Fruit fly (Drosophila melanogaster) whole organism, pupa: ENCODE measurements around the gene Hsp23.

Experiments
- CG10348 ChIP-seq: fragments of 200-800 bp; sonication (Bioruptor generic); IDR thresholded peaks from 2 replicates; pipeline ENCODE4 v1.3.6; 2022; ENCODE audit warnings: missing biosample characterization, missing genetic modification characterization
- CG12605 ChIP-seq: fragments of 200-800 bp; sonication (Bioruptor generic); IDR thresholded peaks from 2 replicates; pipeline ENCODE4 v1.3.6; 2022; ENCODE audit warnings: missing biosample characterization, missing genetic modification characterization
- CG13204 ChIP-seq: fragments of 200-800 bp; sonication (Bioruptor generic); optimal IDR thresholded peaks from 2 replicates; lab custom pipeline; 2018; ENCODE audit warnings: missing biosample characterization, mild to moderate bottlenecking, missing genetic modification characterization, moderate library complexity
- CG14655 ChIP-seq: fragments of 200-800 bp; sonication (Bioruptor generic); optimal IDR thresholded peaks from 3 replicates; lab custom pipeline; 2017; ENCODE audit warnings: mild to moderate bottlenecking, missing biosample characterization, missing genetic modification reagents, missing genetic modification characterization
- CG15710 ChIP-seq: fragments of 200-800 bp; sonication (Bioruptor generic); optimal IDR thresholded peaks from 2 replicates; lab custom pipeline; 2018; ENCODE audit warnings: missing biosample characterization, mild to moderate bottlenecking, missing genetic modification characterization, moderate library complexity
- CG32121 ChIP-seq: fragments of 200-800 bp; sonication (Bioruptor generic); IDR thresholded peaks from 2 replicates; pipeline ENCODE4 v1.3.6; 2022; ENCODE audit warnings: missing biosample characterization, missing genetic modification characterization
- CG34367 ChIP-seq: fragments of 200-800 bp; sonication (Bioruptor generic); optimal IDR thresholded peaks from 2 replicates; lab custom pipeline; 2018; ENCODE audit warnings: missing biosample characterization, mild to moderate bottlenecking, missing genetic modification characterization
- CG4496 ChIP-seq: fragments of 200-800 bp; sonication (Bioruptor generic); IDR thresholded peaks from 3 replicates; pipeline ENCODE4 v1.3.6; 2022; ENCODE audit warnings: missing biosample characterization, missing genetic modification characterization
- CG8159 ChIP-seq: fragments of 200-800 bp; sonication (Bioruptor generic); optimal IDR thresholded peaks from 3 replicates; lab custom pipeline; 2018; ENCODE audit warnings: missing biosample characterization, mild to moderate bottlenecking, missing genetic modification characterization, moderate library complexity
- CG8301 ChIP-seq: fragments of 200-800 bp; sonication (Bioruptor generic); optimal IDR thresholded peaks from 2 replicates; lab custom pipeline; 2018; ENCODE audit warnings: missing biosample characterization, mild to moderate bottlenecking, missing genetic modification characterization
- CG9948 ChIP-seq: fragments of 200-800 bp; sonication (Bioruptor generic); optimal IDR thresholded peaks from 2 replicates; lab custom pipeline; 2018; ENCODE audit warnings: missing biosample characterization, mild to moderate bottlenecking, missing genetic modification characterization, moderate library complexity
- EcR ChIP-seq: fragments of 200-800 bp; sonication (Bioruptor generic); optimal IDR thresholded peaks from 3 replicates; lab custom pipeline; 2019; ENCODE audit warnings: missing biosample characterization, missing genetic modification characterization, mild to moderate bottlenecking, moderate library complexity, missing genetic modification reagents
- Ets98B ChIP-seq: fragments of 200-800 bp; sonication (Bioruptor generic); IDR thresholded peaks from 2 replicates; pipeline ENCODE4 v1.3.6; 2022; ENCODE audit warnings: missing biosample characterization, missing genetic modification characterization
- Pif1A ChIP-seq: fragments of 200-800 bp; sonication (Bioruptor generic); optimal IDR thresholded peaks from 3 replicates; lab custom pipeline; 2016; ENCODE audit warnings: missing biosample characterization, missing genetic modification characterization
- Pif1B ChIP-seq: fragments of 200-800 bp; sonication (Bioruptor generic); optimal IDR thresholded peaks from 3 replicates; lab custom pipeline; 2016; ENCODE audit warnings: missing biosample characterization, missing genetic modification characterization
- Snoo ChIP-seq: fragments of 200-800 bp; sonication (Bioruptor generic); optimal IDR thresholded peaks from 3 replicates; lab custom pipeline; 2017; ENCODE audit warnings: missing biosample characterization, mild to moderate bottlenecking, missing genetic modification characterization, inconsistent platforms
- fd96Ca ChIP-seq: fragments of 200-800 bp; sonication (Bioruptor generic); IDR thresholded peaks from 3 replicates; pipeline ENCODE4 v1.3.6; 2022; ENCODE audit warnings: missing biosample characterization, missing genetic modification characterization
- gl ChIP-seq: fragments of 200-800 bp; sonication (Bioruptor generic); optimal IDR thresholded peaks from 2 replicates; lab custom pipeline; 2018; ENCODE audit warnings: missing biosample characterization, mild to moderate bottlenecking, missing genetic modification characterization
- rn ChIP-seq: fragments of 200-800 bp; sonication (Bioruptor generic); IDR thresholded peaks from 2 replicates; pipeline ENCODE4 v1.3.6; 2022; ENCODE audit warnings: missing biosample characterization, missing genetic modification characterization

The Hsp23 gene

DNA sequence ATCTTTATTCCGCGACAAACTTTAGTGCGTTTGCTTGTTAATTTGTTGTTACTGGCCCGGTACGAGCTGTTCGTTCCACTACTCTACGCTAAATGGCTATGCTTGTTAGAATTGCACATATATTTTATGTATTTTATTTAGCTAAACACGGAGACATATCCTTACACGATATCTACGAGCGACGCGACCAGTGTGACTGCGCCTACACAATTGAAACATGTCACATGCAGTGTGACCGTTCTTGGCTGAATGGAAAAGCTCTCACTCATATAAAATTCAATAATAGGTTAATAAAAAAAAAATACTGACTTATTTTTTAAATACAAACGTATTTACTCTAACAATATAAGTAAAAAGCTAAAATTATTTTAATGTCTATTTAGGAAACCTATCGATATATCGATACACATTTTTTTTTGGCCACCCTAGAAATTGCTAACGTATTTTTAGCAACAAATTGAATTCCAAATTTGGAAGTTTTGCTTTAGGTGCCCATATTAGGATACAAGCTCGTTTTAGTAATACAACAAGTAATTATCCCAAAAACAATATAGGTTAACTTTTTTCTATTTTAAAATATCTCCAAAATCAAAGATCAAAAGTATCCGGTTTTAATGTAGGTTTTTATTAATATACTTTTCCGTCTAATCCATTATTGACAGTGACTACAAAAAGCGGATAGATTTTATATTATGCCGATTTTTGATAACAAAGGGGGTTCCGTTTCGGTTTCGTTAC is 17.5 kb downstream of the Hsp23 start, which contains the start of gene CG4080:
Gene CG4080, minus strand, starts transcription at position 215 of the 738 bp plus-strand sequence.
- TF ChIP-seq CG8159 (tag; lab: Kevin White, UChicago) (peak; percentile 68), Pif1A (GFP tag; lab: Kevin White, UChicago) (peak; percentile 28), CG13204 (GFP tag; lab: Kevin White, UChicago) (no peak), EcR (GFP tag; lab: Kevin White, UChicago) (peak; percentile 48), rn (no peak), CG34367 (tag; lab: Kevin White, UChicago) (peak; percentile 13), CG12605 (GFP tag; lab: Robert Waterston, UW) (no peak)

DNA sequence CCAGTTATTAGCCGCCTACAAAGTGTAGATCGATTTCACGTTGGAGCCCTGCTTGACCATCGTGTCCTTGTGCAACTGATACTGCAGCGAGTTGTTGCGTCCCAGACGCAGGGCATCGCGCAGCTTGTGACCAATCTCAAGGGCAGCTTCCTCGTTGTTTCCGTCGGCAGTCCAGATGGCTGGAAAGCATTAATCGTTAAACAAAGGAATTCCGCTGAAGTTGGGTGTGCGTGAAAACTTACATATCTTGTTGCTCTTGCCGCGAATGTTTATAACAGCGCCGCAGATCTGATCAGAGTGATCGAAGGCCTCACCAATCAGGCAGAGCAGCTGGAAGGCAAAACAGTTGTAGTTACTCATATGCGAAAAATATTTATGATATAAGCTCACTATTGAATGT is 18.2 kb downstream of the Hsp23 start:
- no peak for TF ChIP-seq CG9948 (tag; lab: Kevin White, UChicago)
- peak; percentile 63 for TF ChIP-seq EcR (GFP tag; lab: Kevin White, UChicago)

DNA sequence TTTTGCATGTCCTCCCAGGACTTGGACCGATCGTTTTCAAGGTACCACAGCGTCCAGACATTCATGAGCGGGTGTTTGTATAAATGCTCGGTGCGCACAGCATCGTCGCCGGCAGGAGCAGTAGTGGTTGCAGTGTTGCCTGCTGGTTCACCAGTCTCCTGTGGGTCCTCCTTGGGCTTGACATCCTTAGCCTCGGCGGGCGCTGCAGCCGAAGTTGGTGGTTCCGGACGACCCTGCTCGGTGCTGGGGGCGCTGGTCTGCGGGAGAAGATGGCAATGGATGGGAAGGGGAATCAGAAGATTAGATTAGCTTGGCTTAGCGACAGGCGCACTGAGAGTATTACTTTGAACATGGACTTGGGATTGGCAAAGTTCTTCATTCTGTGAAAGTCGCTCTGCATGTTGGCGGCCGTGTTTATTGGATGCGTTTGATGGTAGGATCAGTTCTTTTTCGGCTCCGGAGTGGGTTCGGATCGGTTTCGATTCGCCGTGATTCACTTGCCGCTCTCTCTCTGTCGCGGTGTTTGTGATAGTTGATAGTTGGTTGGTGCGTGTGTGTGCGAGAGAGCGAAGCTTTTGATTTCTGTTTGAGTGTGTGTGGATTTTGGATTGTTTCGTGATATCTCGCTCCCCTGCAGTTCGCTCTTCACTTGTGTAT is 19.1 kb downstream of the Hsp23 start:
- TF ChIP-seq CG32121 (no peak), CG14655 (GFP tag; lab: Kevin White, UChicago) (no peak), CG4496 (peak; percentile 8; the same call in 1 of the 3 replicates), CG12605 (GFP tag; lab: Robert Waterston, UW) (no peak)

DNA sequence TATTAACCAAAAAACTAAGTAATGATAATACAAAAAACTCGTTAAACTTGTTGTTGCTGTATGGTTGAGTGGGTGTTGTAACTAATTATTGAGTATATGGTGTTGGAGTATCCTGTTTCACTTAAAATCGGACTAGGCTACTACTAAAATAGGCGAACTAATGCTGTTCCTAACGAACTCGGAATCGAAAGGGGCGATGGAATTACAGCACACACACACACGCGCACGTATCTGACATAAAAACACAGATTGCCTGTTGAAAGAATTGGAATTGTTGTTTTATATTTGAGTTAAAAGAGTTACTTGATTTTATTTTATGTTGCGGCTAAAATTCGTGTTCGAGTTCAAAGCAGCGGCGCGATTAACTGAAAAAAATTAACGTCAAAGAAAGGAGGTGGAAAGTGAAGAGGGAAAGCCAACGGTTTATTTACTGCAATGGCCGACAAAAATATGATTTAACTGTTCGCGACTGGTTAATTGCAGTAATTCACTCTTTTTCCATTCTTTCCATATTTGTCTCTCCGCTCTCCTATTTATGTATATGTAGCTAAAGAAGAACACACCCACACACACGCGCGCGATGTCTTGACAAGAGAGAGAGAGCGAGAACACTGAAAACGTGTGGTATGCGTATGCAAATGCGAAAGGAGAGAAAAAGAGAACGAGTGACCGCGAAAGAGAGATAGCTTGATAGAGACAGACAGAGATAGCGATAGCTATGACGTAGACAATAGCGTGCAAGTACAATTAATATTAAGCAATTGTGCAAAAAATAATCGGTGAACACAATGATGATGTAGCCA is 19.9 kb downstream of the Hsp23 start:
- TF ChIP-seq fd96Ca (GFP tag; lab: Robert Waterston, UW), result no peak
- TF ChIP-seq Ets98B (GFP tag; lab: Robert Waterston, UW), result peak; percentile 22; the same call in 1 of the 2 replicates
- TF ChIP-seq CG12605 (GFP tag; lab: Robert Waterston, UW), result no peak
- no peak for TF ChIP-seq CG8301
- TF ChIP-seq Pif1B (GFP tag; lab: Kevin White, UChicago), result peak; percentile 21
- TF ChIP-seq CG4496, result no peak
- TF ChIP-seq rn, result no peak
- TF ChIP-seq EcR (GFP tag; lab: Kevin White, UChicago), result peak; percentile 23
- TF ChIP-seq CG9948 (tag; lab: Kevin White, UChicago), result no peak
- TF ChIP-seq Pif1A (GFP tag; lab: Kevin White, UChicago), result no peak
- no peak for TF ChIP-seq gl (tag; lab: Kevin White, UChicago)

DNA sequence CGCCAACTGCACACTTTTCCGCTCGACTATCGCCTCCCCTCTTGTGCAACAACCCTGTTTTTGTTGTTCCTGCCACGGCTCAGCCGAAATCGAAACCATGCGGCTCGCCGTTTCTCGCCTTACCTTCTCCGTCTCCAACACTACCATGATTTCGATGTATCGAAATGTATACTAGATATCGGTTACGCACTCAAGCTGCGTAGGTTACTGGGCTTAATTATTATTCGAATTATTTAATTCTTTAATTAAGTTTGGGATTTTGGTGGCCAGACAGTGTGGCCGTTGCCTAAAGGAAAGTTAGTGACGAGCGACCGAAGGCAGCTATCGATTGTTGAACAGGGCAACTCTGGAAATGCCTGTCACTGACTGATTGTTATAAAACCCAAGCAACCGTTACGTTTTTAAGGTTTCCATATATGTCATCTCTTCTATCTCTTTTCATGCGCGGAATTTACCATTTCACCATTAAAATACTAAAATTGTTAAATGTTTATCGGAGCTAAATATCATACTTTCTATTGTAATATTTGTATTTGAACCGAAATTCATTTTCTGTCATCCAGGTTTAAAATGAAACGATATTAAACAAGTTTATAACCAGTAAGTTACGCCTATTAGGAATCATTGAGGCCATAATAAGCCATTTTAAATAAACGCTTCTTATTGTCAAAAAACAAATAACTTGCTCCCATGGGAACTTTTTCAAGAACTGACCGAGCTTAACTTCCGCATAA is 20.6 kb downstream of the Hsp23 start, which contains the start of gene eIF4E1:
Gene eIF4E1, minus strand, starts transcription at position 304 of the 734 bp plus-strand sequence.
- TF ChIP-seq CG12605 (GFP tag; lab: Robert Waterston, UW) (no peak), CG32121 (no peak), gl (tag; lab: Kevin White, UChicago) (no peak), Pif1B (GFP tag; lab: Kevin White, UChicago) (no peak), EcR (GFP tag; lab: Kevin White, UChicago) (no peak)

DNA sequence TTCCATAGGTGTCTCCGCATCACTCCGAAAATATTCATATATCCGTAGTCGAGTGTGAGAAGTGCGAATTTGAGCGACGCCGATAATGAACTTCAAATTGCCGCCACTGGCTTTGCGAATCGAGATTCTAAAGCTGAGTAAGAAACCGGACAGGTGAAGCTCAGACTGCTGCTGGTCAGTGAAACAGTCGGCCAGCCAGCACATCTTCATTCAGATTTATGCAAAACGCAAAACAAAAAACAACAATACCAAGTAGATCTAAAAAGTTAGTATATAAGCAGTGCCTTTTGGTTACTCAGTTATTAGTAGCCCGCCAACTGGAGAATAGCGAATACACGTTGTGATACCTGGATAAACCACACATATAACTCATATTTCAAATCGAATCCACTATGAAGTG is 22.8 kb downstream of the Hsp23 start, which contains the start of gene Cpr67B:
Gene Cpr67B, plus strand, starts transcription at position 301 of the 400 bp plus-strand sequence.
- TF ChIP-seq CG32121 (no peak), CG8301 (no peak), gl (tag; lab: Kevin White, UChicago) (no peak), fd96Ca (GFP tag; lab: Robert Waterston, UW) (no peak), CG15710 (no peak), Pif1B (GFP tag; lab: Kevin White, UChicago) (no peak), Ets98B (GFP tag; lab: Robert Waterston, UW) (no peak), Snoo (tag; lab: Kevin White, UChicago) (no peak), CG12605 (GFP tag; lab: Robert Waterston, UW) (no peak), CG10348 (GFP tag; lab: Robert Waterston, UW) (no peak), Pif1A (GFP tag; lab: Kevin White, UChicago) (no peak)
